Worm (Caenorhabditis elegans) whole organism, mixed stage, embryonic: ENCODE measurements around the gene srz-42.

Source experiments
- M03D4.4 ChIP-seq: sonication (generic microtip); optimal IDR thresholded peaks from 2 replicates; lab custom pipeline; 2017; ENCODE audit warnings: mild to moderate bottlenecking, missing genetic modification characterization, missing compliant biosample characterization
- bed-3 ChIP-seq: fragments of 200-800 bp; sonication (Bioruptor generic); optimal IDR thresholded peaks from 3 replicates; lab custom pipeline; 2018; ENCODE audit warnings: mild to moderate bottlenecking, missing genetic modification characterization, moderate library complexity, missing compliant biosample characterization
- blmp-1 ChIP-seq: fragments of 150-350 bp; optimal IDR thresholded peaks from 2 replicates; lab custom pipeline; 2014; ENCODE audit warnings: missing biosample characterization, missing genetic modification characterization
- ceh-39 ChIP-seq: fragments of 150-350 bp; optimal IDR thresholded peaks from 2 replicates; lab custom pipeline; 2014; ENCODE audit warnings: missing biosample characterization, missing genetic modification characterization
- ceh-43 ChIP-seq: fragments of 200-800 bp; sonication (Bioruptor generic); optimal IDR thresholded peaks from 2 replicates; lab custom pipeline; 2018; ENCODE audit warnings: mild to moderate bottlenecking, missing genetic modification characterization, moderate library complexity, missing compliant biosample characterization
- ceh-83 ChIP-seq: fragments of 200-800 bp; sonication (Bioruptor generic); optimal IDR thresholded peaks from 2 replicates; lab custom pipeline; 2018; ENCODE audit warnings: mild to moderate bottlenecking, missing genetic modification characterization, missing compliant biosample characterization
- ces-1 ChIP-seq: fragments of 150-350 bp; optimal IDR thresholded peaks from 2 replicates; lab custom pipeline; 2014; ENCODE audit warnings: missing biosample characterization, missing genetic modification reagents, missing genetic modification characterization
- cnd-1 ChIP-seq: fragments of 200-800 bp; sonication (Bioruptor generic); optimal IDR thresholded peaks from 2 replicates; lab custom pipeline; 2018; ENCODE audit warnings: mild to moderate bottlenecking, missing genetic modification characterization, missing compliant biosample characterization
- drap-1 ChIP-seq: fragments of 200-800 bp; sonication (Bioruptor generic); optimal IDR thresholded peaks from 3 replicates; lab custom pipeline; 2018; ENCODE audit warnings: mild to moderate bottlenecking, missing genetic modification characterization, missing compliant biosample characterization
- elt-1 ChIP-seq: sonication (generic microtip); optimal IDR thresholded peaks from 2 replicates; lab custom pipeline; 2017; ENCODE audit warnings: missing genetic modification characterization, mild to moderate bottlenecking, missing compliant biosample characterization, antibody characterized with exemption, moderate library complexity, borderline replicate concordance; ENCODE audit not compliant: insufficient read depth
- elt-3 ChIP-seq: fragments of 150-350 bp; optimal IDR thresholded peaks from 2 replicates; lab custom pipeline; 2014; ENCODE audit warnings: missing biosample characterization, missing genetic modification characterization
- flh-1 ChIP-seq: fragments of 200-800 bp; sonication (Bioruptor generic); optimal IDR thresholded peaks from 2 replicates; lab custom pipeline; 2018; ENCODE audit warnings: mild to moderate bottlenecking, missing genetic modification characterization, moderate library complexity, missing compliant biosample characterization
- ham-2 ChIP-seq: fragments of 200-800 bp; sonication (Bioruptor generic); optimal IDR thresholded peaks from 2 replicates; lab custom pipeline; 2018; ENCODE audit warnings: mild to moderate bottlenecking, missing genetic modification characterization, missing compliant biosample characterization
- hlh-1 ChIP-seq: fragments of 150-350 bp; optimal IDR thresholded peaks from 2 replicates; lab custom pipeline; 2014; ENCODE audit warnings: missing biosample characterization, missing genetic modification reagents, missing genetic modification characterization
- lin-13 ChIP-seq: fragments of 150-350 bp; optimal IDR thresholded peaks from 2 replicates; lab custom pipeline; 2014; ENCODE audit warnings: missing biosample characterization, missing genetic modification characterization
- lin-32 ChIP-seq: fragments of 200-800 bp; sonication (Bioruptor generic); optimal IDR thresholded peaks from 2 replicates; lab custom pipeline; 2018; ENCODE audit warnings: mild to moderate bottlenecking, missing genetic modification characterization, missing compliant biosample characterization
- mep-1 ChIP-seq: fragments of 150-350 bp; optimal IDR thresholded peaks from 2 replicates; lab custom pipeline; 2017; ENCODE audit warnings: missing biosample characterization, missing genetic modification reagents, missing genetic modification characterization, inconsistent platforms
- mls-2 ChIP-seq: sonication (generic microtip); optimal IDR thresholded peaks from 2 replicates; lab custom pipeline; 2016; ENCODE audit warnings: mild to moderate bottlenecking, missing genetic modification characterization, moderate library complexity, missing compliant biosample characterization
- nhr-12 ChIP-seq: fragments of 150-350 bp; optimal IDR thresholded peaks from 2 replicates; lab custom pipeline; 2014; ENCODE audit warnings: missing biosample characterization, missing genetic modification characterization
- nhr-237 ChIP-seq: fragments of 150-350 bp; optimal IDR thresholded peaks from 2 replicates; lab custom pipeline; 2014; ENCODE audit warnings: missing biosample characterization, missing genetic modification characterization
- nhr-28 ChIP-seq: fragments of 150-350 bp; optimal IDR thresholded peaks from 2 replicates; lab custom pipeline; 2014; ENCODE audit warnings: missing biosample characterization, missing genetic modification characterization
- nhr-76 ChIP-seq: sonication (generic microtip); optimal IDR thresholded peaks from 2 replicates; lab custom pipeline; 2017; ENCODE audit warnings: missing biosample characterization, missing genetic modification characterization
- pha-4 ChIP-seq: fragments of 150-350 bp; optimal IDR thresholded peaks from 2 replicates; lab custom pipeline; 2018; ENCODE audit warnings: missing biosample characterization, missing genetic modification reagents, missing genetic modification characterization
- sem-2 ChIP-seq: fragments of 200-800 bp; sonication (Bioruptor generic); optimal IDR thresholded peaks from 2 replicates; lab custom pipeline; 2018; ENCODE audit warnings: mild to moderate bottlenecking, missing genetic modification characterization, missing compliant biosample characterization
- snpc-4 ChIP-seq: fragments of 150-350 bp; optimal IDR thresholded peaks from 2 replicates; lab custom pipeline; 2014; ENCODE audit warnings: missing biosample characterization, missing genetic modification characterization
- sptf-1 ChIP-seq: sonication (generic microtip); optimal IDR thresholded peaks from 2 replicates; lab custom pipeline; 2017; ENCODE audit warnings: mild to moderate bottlenecking, missing genetic modification characterization, moderate library complexity, missing compliant biosample characterization
- tbx-8 ChIP-seq: fragments of 200-800 bp; sonication (Bioruptor generic); optimal IDR thresholded peaks from 2 replicates; lab custom pipeline; 2018; ENCODE audit warnings: mild to moderate bottlenecking, missing genetic modification characterization, moderate library complexity, missing compliant biosample characterization
- unc-39 ChIP-seq: fragments of 150-350 bp; optimal IDR thresholded peaks from 2 replicates; lab custom pipeline; 2014; ENCODE audit warnings: missing biosample characterization, missing genetic modification characterization
- unc-62 ChIP-seq: fragments of 150-350 bp; optimal IDR thresholded peaks from 2 replicates; lab custom pipeline; 2014; ENCODE audit warnings: missing biosample characterization, missing genetic modification reagents, missing genetic modification characterization
- zip-8 ChIP-seq: fragments of 150-350 bp; optimal IDR thresholded peaks from 2 replicates; lab custom pipeline; 2014; ENCODE audit warnings: missing biosample characterization, missing genetic modification characterization
- ztf-11 ChIP-seq: fragments of 150-350 bp; optimal IDR thresholded peaks from 2 replicates; lab custom pipeline; 2014; ENCODE audit warnings: missing biosample characterization, missing genetic modification characterization

srz-42 gene

ce11 chrIV:14091242-14091641 lies 37.9 kb upstream of the srz-42 start, which contains the start of gene noah-2:
noah-2 (plus strand) TSS chrIV:14091254.
- TF ChIP-seq mls-2 (tag; lab: Kevin White, UChicago) (no peak), snpc-4 (tag; lab: Kevin White, UChicago) (no peak), ces-1 (GFP tag; lab: Kevin White, UChicago) (no peak), elt-1 (tag; lab: Kevin White, UChicago) (no peak), nhr-76 (no peak), lin-13 (tag; lab: Kevin White, UChicago) (no peak), elt-3 (tag; lab: Kevin White, UChicago) (no peak), unc-39 (tag; lab: Kevin White, UChicago) (no peak), nhr-237 (tag; lab: Kevin White, UChicago) (no peak), flh-1 (GFP tag; lab: Kevin White, UChicago) (no peak), mep-1 (no peak), bed-3 (GFP tag; lab: Kevin White, UChicago) (no peak), hlh-1 (no peak), ceh-83 (GFP tag; lab: Kevin White, UChicago) (no peak), cnd-1 (tag; lab: Kevin White, UChicago) (no peak), unc-62 (GFP tag; lab: Kevin White, UChicago) (no peak), ham-2 (GFP tag; lab: Kevin White, UChicago) (no peak), lin-32 (GFP tag; lab: Kevin White, UChicago) (no peak)

- TF ChIP-seq mls-2 (tag; lab: Kevin White, UChicago), result no peak
- no peak for TF ChIP-seq elt-1 (tag; lab: Kevin White, UChicago)
- no peak for TF ChIP-seq ham-2 (GFP tag; lab: Kevin White, UChicago)
- no peak for TF ChIP-seq tbx-8 (GFP tag; lab: Kevin White, UChicago)
- no peak for TF ChIP-seq ztf-11 (tag; lab: Kevin White, UChicago)
- no peak for TF ChIP-seq ceh-39 (tag; lab: Kevin White, UChicago)
- TF ChIP-seq lin-32 (GFP tag; lab: Kevin White, UChicago), result no peak
- no peak for TF ChIP-seq unc-39 (tag; lab: Kevin White, UChicago)
- no peak for TF ChIP-seq nhr-76
- no peak for TF ChIP-seq ceh-83 (GFP tag; lab: Kevin White, UChicago)
- no peak for TF ChIP-seq zip-8
- no peak for TF ChIP-seq snpc-4 (tag; lab: Kevin White, UChicago)
- no peak for TF ChIP-seq nhr-237 (tag; lab: Kevin White, UChicago)
- TF ChIP-seq M03D4.4 (tag; lab: Kevin White, UChicago), result no peak
Measured at ce11 chrIV:14098540-14099098, 30.6 kb upstream of the srz-42 start.

- TF ChIP-seq elt-1 (tag; lab: Kevin White, UChicago) (no peak), nhr-12 (no peak), hlh-1 (no peak), ceh-39 (tag; lab: Kevin White, UChicago) (no peak), sem-2 (GFP tag; lab: Kevin White, UChicago) (no peak), drap-1 (GFP tag; lab: Kevin White, UChicago) (no peak), mep-1 (no peak), unc-62 (GFP tag; lab: Kevin White, UChicago) (no peak), flh-1 (GFP tag; lab: Kevin White, UChicago) (no peak), tbx-8 (GFP tag; lab: Kevin White, UChicago) (no peak), sptf-1 (no peak), ceh-43 (GFP tag; lab: Kevin White, UChicago) (no peak), ham-2 (GFP tag; lab: Kevin White, UChicago) (no peak), mls-2 (tag; lab: Kevin White, UChicago) (no peak), blmp-1 (no peak), pha-4 (tag; lab: Kevin White, UChicago) (no peak), nhr-76 (no peak), nhr-28 (tag; lab: Kevin White, UChicago) (no peak), bed-3 (GFP tag; lab: Kevin White, UChicago) (no peak)
Measured at ce11 chrIV:14099256-14099655, 29.9 kb upstream of the srz-42 start, which contains the start of gene col-133. col-133 (minus strand) TSS chrIV:14099356.

DNA sequence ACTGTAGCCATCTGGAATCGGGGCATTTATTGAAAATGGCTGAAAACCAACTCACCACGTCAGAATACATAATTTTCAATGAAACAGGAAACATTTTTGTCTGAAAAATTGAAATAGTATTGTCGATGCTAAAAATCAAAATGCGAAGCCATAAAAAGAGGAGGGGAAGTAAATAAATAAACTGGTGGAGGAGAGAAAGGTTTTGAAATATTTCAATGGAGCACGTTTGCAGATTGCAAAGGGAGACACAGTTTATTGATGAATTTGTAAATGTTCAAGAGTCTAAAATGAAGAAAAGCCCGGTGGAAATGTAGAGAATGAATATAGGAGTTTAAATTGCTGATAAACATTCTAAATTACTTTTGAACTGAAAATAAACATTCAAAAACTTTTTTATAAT lies 26.1 kb upstream of the srz-42 start, which contains the start of gene F52B11.5:
Gene F52B11.5, minus strand, starts transcription at position 178 of the 400 bp plus-strand sequence.
- TF ChIP-seq unc-62 (GFP tag; lab: Kevin White, UChicago) (no peak), flh-1 (GFP tag; lab: Kevin White, UChicago) (no peak)
- TF ChIP-seq, all 35 proteins: peak for 0
